Worm (Caenorhabditis elegans): Measurements from ENCODE around the gene seb-3.

- TF ChIP-seq C16A3.4 (tag; optimal IDR thresholded peaks at IDR 0.05) (peak; percentile 5), fkh-4 (tag; optimal IDR thresholded peaks at IDR 0.05; ENCODE audit: borderline replicate concordance) (no peak), elt-3 (tag; optimal IDR thresholded peaks at IDR 0.05) (peak in 5 of 6 experiments; percentile 48 to 92 (median 69)), blmp-1 (tag; optimal IDR thresholded peaks at IDR 0.05) (peak; percentile 86), ets-5 (GFP tag; IDR thresholded peaks at IDR 0.05) (no peak), egl-27 (tag; optimal IDR thresholded peaks at IDR 0.05) (no peak), nhr-11 (tag; optimal IDR thresholded peaks at IDR 0.05) (no peak), nhr-84 (tag; optimal IDR thresholded peaks at IDR 0.05) (no peak)
Observed at ce11 chrX:15079406-15079805, 53.3 kb downstream of the seb-3 start.
